Fruit fly (Drosophila melanogaster) S2 (cell line): Measurements from ENCODE around the gene CG1113.

Experiments used
- CG8478 ChIP-seq: fragments of >200 bp; optimal IDR thresholded peaks from 2 replicates; lab custom pipeline; 2018
- CTCF ChIP-seq, 2 experiments: fragments of >200 bp; optimal IDR thresholded peaks; 2 replicates each; lab custom pipeline; 2018

DNA sequence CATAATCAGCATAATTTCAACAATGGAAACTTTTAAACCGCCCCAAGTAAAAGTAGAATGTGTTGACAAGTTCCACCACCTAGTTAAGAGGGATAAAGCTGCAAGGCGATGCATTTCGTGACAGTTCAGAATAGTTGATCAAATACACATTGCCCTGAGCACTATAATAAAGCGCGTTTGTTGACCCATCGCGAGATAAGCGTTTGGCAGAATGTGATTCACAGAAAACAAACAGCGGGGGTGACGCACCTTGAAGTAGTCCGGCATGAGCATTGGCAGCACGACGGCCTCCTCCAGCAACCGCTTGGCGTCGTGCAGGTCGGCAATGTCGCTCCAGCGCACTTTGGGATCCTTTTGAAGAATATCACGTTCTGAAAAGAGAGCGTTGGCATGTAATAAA is 23.5 kb upstream of the CG1113 start:
- TF ChIP-seq CG8478 (lab: Kevin White, UChicago): no peak
- no peak for TF ChIP-seq CTCF (optimal IDR thresholded peaks at IDR 0.05; lab: Kevin White, UChicago)
